Fruit fly (Drosophila melanogaster) whole organism, pupa: ENCODE results near the gene rdgB.

Experiments
- CG10348 ChIP-seq: fragments of 200-800 bp; sonication (Bioruptor generic); IDR thresholded peaks from 2 replicates; pipeline ENCODE4 v1.3.6; 2022; ENCODE audit warnings: missing biosample characterization, missing genetic modification characterization
- CG12605 ChIP-seq: fragments of 200-800 bp; sonication (Bioruptor generic); IDR thresholded peaks from 2 replicates; pipeline ENCODE4 v1.3.6; 2022; ENCODE audit warnings: missing biosample characterization, missing genetic modification characterization
- CG13204 ChIP-seq: fragments of 200-800 bp; sonication (Bioruptor generic); optimal IDR thresholded peaks from 2 replicates; lab custom pipeline; 2018; ENCODE audit warnings: missing biosample characterization, mild to moderate bottlenecking, missing genetic modification characterization, moderate library complexity
- CG14655 ChIP-seq: fragments of 200-800 bp; sonication (Bioruptor generic); optimal IDR thresholded peaks from 3 replicates; lab custom pipeline; 2017; ENCODE audit warnings: mild to moderate bottlenecking, missing biosample characterization, missing genetic modification reagents, missing genetic modification characterization
- CG15710 ChIP-seq: fragments of 200-800 bp; sonication (Bioruptor generic); optimal IDR thresholded peaks from 2 replicates; lab custom pipeline; 2018; ENCODE audit warnings: missing biosample characterization, mild to moderate bottlenecking, missing genetic modification characterization, moderate library complexity
- CG17806 ChIP-seq: fragments of 200-800 bp; sonication (Bioruptor generic); optimal IDR thresholded peaks from 2 replicates; lab custom pipeline; 2018; ENCODE audit warnings: missing biosample characterization, mild to moderate bottlenecking, missing genetic modification characterization, moderate library complexity
- CG32121 ChIP-seq: fragments of 200-800 bp; sonication (Bioruptor generic); IDR thresholded peaks from 2 replicates; pipeline ENCODE4 v1.3.6; 2022; ENCODE audit warnings: missing biosample characterization, missing genetic modification characterization
- CG34367 ChIP-seq: fragments of 200-800 bp; sonication (Bioruptor generic); optimal IDR thresholded peaks from 2 replicates; lab custom pipeline; 2018; ENCODE audit warnings: missing biosample characterization, mild to moderate bottlenecking, missing genetic modification characterization
- CG4496 ChIP-seq: fragments of 200-800 bp; sonication (Bioruptor generic); IDR thresholded peaks from 3 replicates; pipeline ENCODE4 v1.3.6; 2022; ENCODE audit warnings: missing biosample characterization, missing genetic modification characterization
- CG8159 ChIP-seq: fragments of 200-800 bp; sonication (Bioruptor generic); optimal IDR thresholded peaks from 3 replicates; lab custom pipeline; 2018; ENCODE audit warnings: missing biosample characterization, mild to moderate bottlenecking, missing genetic modification characterization, moderate library complexity
- CG8301 ChIP-seq: fragments of 200-800 bp; sonication (Bioruptor generic); optimal IDR thresholded peaks from 2 replicates; lab custom pipeline; 2018; ENCODE audit warnings: missing biosample characterization, mild to moderate bottlenecking, missing genetic modification characterization
- CG9948 ChIP-seq: fragments of 200-800 bp; sonication (Bioruptor generic); optimal IDR thresholded peaks from 2 replicates; lab custom pipeline; 2018; ENCODE audit warnings: missing biosample characterization, mild to moderate bottlenecking, missing genetic modification characterization, moderate library complexity
- D1 ChIP-seq: fragments of 200-800 bp; sonication (Bioruptor generic); optimal IDR thresholded peaks from 2 replicates; lab custom pipeline; 2018; ENCODE audit warnings: missing biosample characterization, mild to moderate bottlenecking, missing genetic modification characterization, moderate library complexity
- EcR ChIP-seq: fragments of 200-800 bp; sonication (Bioruptor generic); optimal IDR thresholded peaks from 3 replicates; lab custom pipeline; 2019; ENCODE audit warnings: missing biosample characterization, missing genetic modification characterization, mild to moderate bottlenecking, moderate library complexity, missing genetic modification reagents
- Ets98B ChIP-seq: fragments of 200-800 bp; sonication (Bioruptor generic); IDR thresholded peaks from 2 replicates; pipeline ENCODE4 v1.3.6; 2022; ENCODE audit warnings: missing biosample characterization, missing genetic modification characterization
- Pif1A ChIP-seq: fragments of 200-800 bp; sonication (Bioruptor generic); optimal IDR thresholded peaks from 3 replicates; lab custom pipeline; 2016; ENCODE audit warnings: missing biosample characterization, missing genetic modification characterization
- Pif1B ChIP-seq: fragments of 200-800 bp; sonication (Bioruptor generic); optimal IDR thresholded peaks from 3 replicates; lab custom pipeline; 2016; ENCODE audit warnings: missing biosample characterization, missing genetic modification characterization
- Snoo ChIP-seq: fragments of 200-800 bp; sonication (Bioruptor generic); optimal IDR thresholded peaks from 3 replicates; lab custom pipeline; 2017; ENCODE audit warnings: missing biosample characterization, mild to moderate bottlenecking, missing genetic modification characterization, inconsistent platforms
- fd96Ca ChIP-seq: fragments of 200-800 bp; sonication (Bioruptor generic); IDR thresholded peaks from 3 replicates; pipeline ENCODE4 v1.3.6; 2022; ENCODE audit warnings: missing biosample characterization, missing genetic modification characterization
- gl ChIP-seq: fragments of 200-800 bp; sonication (Bioruptor generic); optimal IDR thresholded peaks from 2 replicates; lab custom pipeline; 2018; ENCODE audit warnings: missing biosample characterization, mild to moderate bottlenecking, missing genetic modification characterization
- rn ChIP-seq: fragments of 200-800 bp; sonication (Bioruptor generic); IDR thresholded peaks from 2 replicates; pipeline ENCODE4 v1.3.6; 2022; ENCODE audit warnings: missing biosample characterization, missing genetic modification characterization

rdgB gene

dm6 chrX:13762372-13762883, at the start of gene rdgB:
rdgB (plus strand) TSS chrX:13762752.
- TF ChIP-seq CG8159 (tag; lab: Kevin White, UChicago) (peak; percentile 86), EcR (GFP tag; lab: Kevin White, UChicago) (peak; percentile 38), CG10348 (GFP tag; lab: Robert Waterston, UW) (no peak), CG17806 (tag; lab: Kevin White, UChicago) (peak; percentile 62), CG14655 (peak; percentile 92), Pif1A (GFP tag; lab: Kevin White, UChicago) (peak; percentile 23), fd96Ca (GFP tag; lab: Robert Waterston, UW) (peak; percentile 55; the same call in 1 of the 3 replicates), CG13204 (GFP tag; lab: Kevin White, UChicago) (peak; percentile 64), Ets98B (peak; percentile 73), CG8301 (peak; percentile 83), Pif1B (GFP tag; lab: Kevin White, UChicago) (peak; percentile 61), D1 (tag; lab: Kevin White, UChicago) (no peak), CG12605 (peak; percentile 66; the same call in 1 of the 2 replicates), CG15710 (peak; percentile 81), rn (peak; percentile 27; the same call in 1 of the 2 replicates), CG34367 (tag; lab: Kevin White, UChicago) (peak; percentile 63), CG32121 (GFP tag; lab: Robert Waterston, UW) (peak; percentile 64), gl (tag; lab: Kevin White, UChicago) (peak; percentile 22), CG4496 (peak; percentile 69), Snoo (tag; lab: Kevin White, UChicago) (peak; percentile 71), CG9948 (tag; lab: Kevin White, UChicago) (peak; percentile 81)

dm6 chrX:13717982-13718402, 44.6 kb upstream of the rdgB start, which contains the start of gene Nadsyn:
Nadsyn (minus strand) TSS chrX:13718285.
- TF ChIP-seq rn (no peak), Snoo (tag; lab: Kevin White, UChicago) (no peak), CG8301 (no peak), CG9948 (tag; lab: Kevin White, UChicago) (no peak), gl (tag; lab: Kevin White, UChicago) (no peak)

dm6 chrX:13721934-13722333, 40.6 kb upstream of the rdgB start, which contains the start of the genes Mrgn1 and mus101:
Mrgn1 (minus strand) TSS chrX:13721977.
mus101 (plus strand) TSS chrX:13722246.
- no peak for TF ChIP-seq Ets98B
- TF ChIP-seq CG10348 (GFP tag; lab: Robert Waterston, UW) = no peak
- no peak for TF ChIP-seq CG12605
- TF ChIP-seq CG8301 = no peak
- TF ChIP-seq CG14655 = no peak
- TF ChIP-seq CG13204 (GFP tag; lab: Kevin White, UChicago) = no peak
- no peak for TF ChIP-seq CG34367 (tag; lab: Kevin White, UChicago)
- no peak for TF ChIP-seq fd96Ca (GFP tag; lab: Robert Waterston, UW)
- no peak for TF ChIP-seq Snoo (tag; lab: Kevin White, UChicago)
- TF ChIP-seq rn = no peak
- no peak for TF ChIP-seq D1 (tag; lab: Kevin White, UChicago)
- no peak for TF ChIP-seq Pif1A (GFP tag; lab: Kevin White, UChicago)

dm6 chrX:13734866-13735265, 27.7 kb upstream of the rdgB start:
- no peak for TF ChIP-seq CG10348 (GFP tag; lab: Robert Waterston, UW)
- TF ChIP-seq CG34367 (tag; lab: Kevin White, UChicago) = no peak
- TF ChIP-seq gl (tag; lab: Kevin White, UChicago) = no peak
- no peak for TF ChIP-seq CG14655
- TF ChIP-seq CG12605 = no peak
- peak; percentile 52; the same call in 2 of the 3 replicates for TF ChIP-seq CG4496
- peak; percentile 8 for TF ChIP-seq CG17806 (tag; lab: Kevin White, UChicago)
- no peak for TF ChIP-seq fd96Ca (GFP tag; lab: Robert Waterston, UW)
- TF ChIP-seq CG9948 (tag; lab: Kevin White, UChicago) = peak; percentile 36
- no peak for TF ChIP-seq Snoo (tag; lab: Kevin White, UChicago)
- TF ChIP-seq CG32121 (GFP tag; lab: Robert Waterston, UW) = peak; percentile 46
- no peak for TF ChIP-seq EcR (GFP tag; lab: Kevin White, UChicago)
- TF ChIP-seq CG15710 = peak; percentile 13
- TF ChIP-seq CG8301 = no peak
- no peak for TF ChIP-seq rn
- TF ChIP-seq CG8159 (tag; lab: Kevin White, UChicago) = no peak
- no peak for TF ChIP-seq Pif1A (GFP tag; lab: Kevin White, UChicago)
- TF ChIP-seq CG13204 (GFP tag; lab: Kevin White, UChicago) = no peak
- no peak for TF ChIP-seq D1 (tag; lab: Kevin White, UChicago)
- TF ChIP-seq Pif1B (GFP tag; lab: Kevin White, UChicago) = no peak
- TF ChIP-seq Ets98B = peak; percentile 32

dm6 chrX:13735322-13736173, 27.0 kb upstream of the rdgB start:
- TF ChIP-seq CG12605 (no peak), Ets98B (no peak), CG15710 (no peak), Snoo (tag; lab: Kevin White, UChicago) (no peak), CG8301 (no peak), CG8159 (tag; lab: Kevin White, UChicago) (no peak), CG17806 (tag; lab: Kevin White, UChicago) (no peak), D1 (tag; lab: Kevin White, UChicago) (no peak), CG34367 (tag; lab: Kevin White, UChicago) (no peak), EcR (GFP tag; lab: Kevin White, UChicago) (no peak), CG10348 (GFP tag; lab: Robert Waterston, UW) (no peak), CG14655 (no peak), Pif1B (GFP tag; lab: Kevin White, UChicago) (no peak)
- TF ChIP-seq, all 21 proteins: peak for 0
